Worm (Caenorhabditis elegans) whole organism, midembryonic: ENCODE results near the gene mrpl-32.

ENCODE experiments used
- T22C8.4 ChIP-seq: fragments of 200-800 bp; sonication (Bioruptor generic); IDR thresholded peaks from 2 replicates; pipeline ENCODE4 v1.3.6; 2022; ENCODE audit warnings: missing genetic modification characterization, missing compliant biosample characterization
- cog-1 ChIP-seq: sonication (generic microtip); optimal IDR thresholded peaks from 2 replicates; lab custom pipeline; 2016; ENCODE audit warnings: missing genetic modification characterization, missing compliant biosample characterization
- flt-1 ChIP-seq: fragments of 200-800 bp; sonication (Bioruptor generic); IDR thresholded peaks from 2 replicates; pipeline ENCODE4 v1.3.6; 2022; ENCODE audit warnings: missing genetic modification characterization, missing compliant biosample characterization
- klf-2 ChIP-seq: fragments of 200-800 bp; sonication (Bioruptor generic); conservative IDR thresholded peaks from 2 replicates; pipeline ENCODE4 v1.3.6; 2022; ENCODE audit warnings: missing genetic modification reagents, missing genetic modification characterization, missing compliant biosample characterization
- med-1 ChIP-seq: sonication (generic microtip); optimal IDR thresholded peaks from 2 replicates; lab custom pipeline; 2017; ENCODE audit warnings: missing genetic modification characterization, mild to moderate bottlenecking, missing compliant biosample characterization, antibody characterized with exemption, missing genetic modification reagents; ENCODE audit not compliant: insufficient read depth
- ref-1 ChIP-seq: fragments of 200-800 bp; sonication (Bioruptor generic); conservative IDR thresholded peaks from 2 replicates; pipeline ENCODE4 v1.3.6; 2022; ENCODE audit warnings: missing genetic modification reagents, missing genetic modification characterization, missing compliant biosample characterization
- tab-1 ChIP-seq: fragments of 200-800 bp; sonication (Bioruptor generic); IDR thresholded peaks from 2 replicates; pipeline ENCODE4 v1.3.6; 2022; ENCODE audit warnings: missing genetic modification characterization, missing compliant biosample characterization
- ztf-23 ChIP-seq: fragments of 200-800 bp; sonication (Bioruptor generic); IDR thresholded peaks from 2 replicates; pipeline ENCODE4 v1.3.6; 2022; ENCODE audit warnings: missing genetic modification reagents, missing genetic modification characterization, missing compliant biosample characterization
- ztf-29 ChIP-seq: fragments of 200-800 bp; sonication (Bioruptor generic); IDR thresholded peaks from 2 replicates; pipeline ENCODE4 v1.3.6; 2022; ENCODE audit warnings: missing genetic modification reagents, missing genetic modification characterization, missing compliant biosample characterization

DNA sequence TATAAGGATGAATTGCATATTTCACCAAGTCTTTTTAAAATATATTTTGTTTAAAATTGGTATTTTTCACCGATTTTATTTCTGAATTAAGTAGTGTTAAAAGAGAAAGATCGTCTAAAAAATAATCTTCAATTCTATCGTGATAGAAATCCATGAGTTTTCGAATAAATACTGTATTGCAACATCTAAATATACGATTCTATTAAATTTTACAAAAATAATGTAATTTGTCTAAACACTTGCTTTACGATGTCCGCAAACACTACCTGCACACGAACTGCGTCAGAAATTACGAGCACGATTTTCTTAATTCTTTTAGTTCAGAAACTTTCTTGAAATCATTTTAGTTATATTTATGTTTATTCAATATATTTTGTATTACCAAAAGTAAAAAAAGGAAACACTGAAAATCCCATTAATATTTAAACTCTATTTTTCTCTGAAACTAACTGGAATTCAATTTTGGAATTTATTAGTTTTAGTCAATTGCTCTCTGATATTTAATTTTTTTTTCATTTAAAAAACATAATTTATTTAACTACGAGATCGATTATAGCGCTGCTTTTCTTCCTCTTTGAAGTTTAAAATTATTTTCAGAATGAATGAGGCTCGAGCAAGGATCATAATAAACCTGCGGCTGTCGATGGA is at the start of gene mrpl-32:
- TF ChIP-seq ztf-23 (GFP tag; lab: Robert Waterston, UW) = no peak
- no peak for TF ChIP-seq cog-1 (tag; lab: Kevin White, UChicago)
- TF ChIP-seq T22C8.4 (GFP tag; lab: Robert Waterston, UW) = no peak
- no peak for TF ChIP-seq flt-1
- no peak for TF ChIP-seq klf-2 (GFP tag; lab: Robert Waterston, UW)
- no peak for TF ChIP-seq ref-1 (GFP tag; lab: Robert Waterston, UW)
- TF ChIP-seq tab-1 = no peak
- no peak for TF ChIP-seq ztf-29 (GFP tag; lab: Robert Waterston, UW)
- no peak for TF ChIP-seq med-1
